Worm (Caenorhabditis elegans) whole organism, midembryonic: Measurements from ENCODE around the gene rps-27.

ENCODE experiments used
- flt-1 ChIP-seq: fragments of 200-800 bp; sonication (Bioruptor generic); IDR thresholded peaks from 2 replicates; pipeline ENCODE4 v1.3.6; 2022; ENCODE audit warnings: missing genetic modification characterization, missing compliant biosample characterization
- ref-1 ChIP-seq: fragments of 200-800 bp; sonication (Bioruptor generic); conservative IDR thresholded peaks from 2 replicates; pipeline ENCODE4 v1.3.6; 2022; ENCODE audit warnings: missing genetic modification reagents, missing genetic modification characterization, missing compliant biosample characterization

- TF ChIP-seq flt-1 (GFP tag; lab: Robert Waterston, UW): no peak
- no peak for TF ChIP-seq ref-1 (GFP tag; lab: Robert Waterston, UW)
Measured at ce11 chrV:141257-141656, 37.4 kb upstream of the rps-27 start, which contains the start of gene W03F9.11.
